Fruit fly (Drosophila melanogaster): ENCODE results near the gene dUTPase.

DNA sequence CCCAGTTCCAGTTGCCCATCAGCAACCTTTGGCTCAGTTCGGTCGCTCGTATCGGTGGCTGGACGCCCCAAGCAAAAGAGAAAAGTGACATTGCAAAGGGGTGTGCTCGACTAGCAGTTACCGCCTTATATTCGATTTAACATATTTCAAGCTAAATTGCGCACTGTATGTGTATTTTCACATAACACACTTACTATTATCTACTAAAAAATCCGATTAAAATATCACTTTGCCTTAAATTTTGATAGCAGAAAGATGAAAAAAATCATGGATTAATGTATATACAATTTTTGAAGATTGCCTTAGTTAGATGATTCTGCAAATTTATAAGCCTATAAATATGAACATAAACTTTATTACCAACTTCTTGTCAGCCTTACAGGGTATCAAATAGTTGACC is 10.5 kb downstream of the dUTPase start:
- TF ChIP-seq Sin3A (optimal IDR thresholded peaks at IDR 0.05) (no peak), h (optimal IDR thresholded peaks at IDR 0.05) (no peak), Myc (optimal IDR thresholded peaks at IDR 0.05) (no peak), ttk (optimal IDR thresholded peaks at IDR 0.05) (no peak)

All from Kc167 (cell line).